Fruit fly (Drosophila melanogaster) whole organism, embryonic: ENCODE measurements around the gene CG10068.

Source experiments
- CG11696 ChIP-seq: fragments of 200-800 bp; sonication (Bioruptor generic); IDR thresholded peaks from 2 replicates; pipeline ENCODE4 v1.3.6; 2022; ENCODE audit warnings: missing biosample characterization, missing genetic modification characterization
- CG13123 ChIP-seq: fragments of 200-800 bp; sonication (Bioruptor generic); optimal IDR thresholded peaks from 2 replicates; lab custom pipeline; 2016; ENCODE audit warnings: missing biosample characterization, missing genetic modification characterization
- CG1529 ChIP-seq: fragments of 200-800 bp; sonication (Bioruptor generic); optimal IDR thresholded peaks from 3 replicates; lab custom pipeline; 2018; ENCODE audit warnings: missing biosample characterization, missing genetic modification characterization
- CG1832 ChIP-seq: fragments of 200-800 bp; sonication (Bioruptor generic); optimal IDR thresholded peaks from 2 replicates; lab custom pipeline; 2017; ENCODE audit warnings: missing biosample characterization, mild to moderate bottlenecking, missing genetic modification characterization, inconsistent platforms
- Nf-YB ChIP-seq: fragments of 200-800 bp; sonication (Bioruptor generic); optimal IDR thresholded peaks from 3 replicates; lab custom pipeline; 2019; ENCODE audit warnings: missing biosample characterization, mild to moderate bottlenecking, missing genetic modification characterization, moderate library complexity
- Six4 ChIP-seq: fragments of 200-800 bp; sonication (Bioruptor generic); optimal IDR thresholded peaks from 2 replicates; lab custom pipeline; 2016; ENCODE audit warnings: missing biosample characterization, missing genetic modification characterization
- dati ChIP-seq: fragments of 200-800 bp; sonication (Bioruptor generic); IDR thresholded peaks from 2 replicates; pipeline ENCODE4 v1.3.6; 2022; ENCODE audit warnings: missing biosample characterization, missing genetic modification characterization
- ind ChIP-seq: fragments of 200-800 bp; sonication (Bioruptor generic); optimal IDR thresholded peaks from 3 replicates; lab custom pipeline; 2016; ENCODE audit warnings: missing biosample characterization, missing genetic modification characterization
- ken ChIP-seq: fragments of 200-800 bp; sonication (Bioruptor generic); IDR thresholded peaks from 3 replicates; pipeline ENCODE4 v1.3.6; 2022; ENCODE audit warnings: missing biosample characterization, missing genetic modification characterization

DNA sequence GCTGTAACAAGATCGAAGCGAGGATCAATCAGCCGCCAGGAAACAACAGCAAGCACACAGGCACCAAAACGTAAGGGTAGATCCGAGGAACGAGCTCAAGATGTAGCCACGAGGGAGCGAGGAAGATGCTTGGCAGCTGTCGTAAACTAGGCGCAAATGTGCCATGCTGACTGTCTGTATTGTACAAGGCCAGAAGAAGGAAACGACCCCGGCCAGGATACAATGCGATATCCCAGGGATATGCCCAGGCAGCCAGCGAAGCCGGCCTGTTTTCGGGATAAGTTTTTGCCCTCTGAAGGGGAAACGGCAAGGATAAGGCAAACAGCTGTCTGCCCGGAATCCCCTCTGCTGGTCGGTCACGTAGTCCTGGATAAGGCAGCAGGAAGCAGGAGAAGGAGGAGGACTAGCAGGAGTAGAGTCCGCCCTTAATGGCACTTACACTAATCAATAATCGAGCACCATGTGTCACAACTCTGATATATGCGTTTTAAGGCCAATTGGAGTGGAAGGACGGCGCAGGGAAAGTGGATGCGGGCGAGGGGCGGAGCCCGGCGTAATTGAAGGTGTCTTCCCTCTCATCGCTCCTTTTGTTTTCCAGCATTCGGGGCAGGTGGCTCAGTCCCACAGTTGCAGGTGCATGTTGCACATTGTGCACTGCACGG is 22.2 kb downstream of the CG10068 start:
- TF ChIP-seq ken (GFP tag; lab: Robert Waterston, UW) = no peak
- no peak for TF ChIP-seq Six4
- no peak for TF ChIP-seq dati (GFP tag; lab: Robert Waterston, UW)
- no peak for TF ChIP-seq Nf-YB (GFP tag; lab: Kevin White, UChicago)
- no peak for TF ChIP-seq CG11696 (GFP tag; lab: Robert Waterston, UW)
- no peak for TF ChIP-seq CG13123 (GFP tag; lab: Kevin White, UChicago)
- no peak for TF ChIP-seq CG1529
- TF ChIP-seq CG1832 (GFP tag; lab: Kevin White, UChicago) = no peak
- no peak for TF ChIP-seq ind (GFP tag; lab: Kevin White, UChicago)
